Worm (Caenorhabditis elegans) whole organism, L2 larva: ENCODE results near the gene K07E3.2.

Source experiments
- elt-3 ChIP-seq: sonication (generic microtip); optimal IDR thresholded peaks from 2 replicates; lab custom pipeline; 2017; ENCODE audit warnings: missing biosample characterization, missing genetic modification characterization
- fos-1 ChIP-seq: fragments of 150-350 bp; optimal IDR thresholded peaks from 2 replicates; lab custom pipeline; 2014; ENCODE audit warnings: missing biosample characterization, missing genetic modification characterization
- nhr-12 ChIP-seq: fragments of 150-350 bp; optimal IDR thresholded peaks from 2 replicates; lab custom pipeline; 2014; ENCODE audit warnings: missing biosample characterization, missing genetic modification characterization
- nhr-77 ChIP-seq: fragments of 150-350 bp; optimal IDR thresholded peaks from 2 replicates; lab custom pipeline; 2014; ENCODE audit warnings: missing biosample characterization, missing genetic modification characterization
- skn-1 ChIP-seq: sonication (generic microtip); optimal IDR thresholded peaks from 2 replicates; lab custom pipeline; 2017; ENCODE audit warnings: missing biosample characterization, missing genetic modification characterization
- unc-62 ChIP-seq: fragments of 150-350 bp; optimal IDR thresholded peaks from 2 replicates; lab custom pipeline; 2014; ENCODE audit warnings: missing biosample characterization, missing genetic modification reagents, missing genetic modification characterization

ce11 chrX:8120281-8120680 is 16.2 kb downstream of the K07E3.2 start:
- TF ChIP-seq elt-3 (tag; lab: Kevin White, UChicago) = no peak
- TF ChIP-seq fos-1 = no peak
- TF ChIP-seq unc-62 (GFP tag; lab: Kevin White, UChicago) = no peak
- no peak for TF ChIP-seq skn-1 (tag; lab: Kevin White, UChicago)
- no peak for TF ChIP-seq nhr-12
- TF ChIP-seq nhr-77 (tag; lab: Kevin White, UChicago) = no peak
